Worm (Caenorhabditis elegans): ENCODE results near the gene F53A9.8.

The F53A9.8 gene

DNA sequence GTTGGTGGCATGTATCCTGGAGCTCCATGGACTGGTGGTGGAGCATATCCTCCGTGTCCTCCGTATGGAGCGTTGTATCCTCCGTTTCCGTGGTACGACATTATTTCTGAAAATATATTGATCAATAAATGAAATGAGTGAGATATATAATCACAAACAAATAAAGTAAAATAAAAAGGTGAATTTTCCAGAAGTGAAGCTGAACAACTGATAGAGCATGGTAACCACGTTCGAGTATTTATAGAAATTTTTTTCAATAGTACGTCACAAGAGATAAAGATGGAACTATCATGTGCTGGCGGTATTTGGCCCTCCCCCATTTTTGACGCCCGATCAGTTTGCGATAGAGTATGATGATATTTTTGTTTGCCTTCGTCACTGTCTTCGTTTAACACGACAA lies 1.9 kb downstream of the F53A9.8 start, which contains the start of gene F53A9.7:
F53A9.7 (minus strand) TSS at position 101 of the 400 bp plus-strand sequence.
- no peak for TF ChIP-seq mbf-1 (tag; optimal IDR thresholded peaks at IDR 0.05)
- TF ChIP-seq mdl-1 (tag; optimal IDR thresholded peaks at IDR 0.05): no peak
- no peak for TF ChIP-seq sem-4 (tag; optimal IDR thresholded peaks at IDR 0.05)
- no peak for TF ChIP-seq blmp-1 (tag; optimal IDR thresholded peaks at IDR 0.05; ENCODE audit: insufficient read depth)
- TF ChIP-seq nhr-237 (tag; optimal IDR thresholded peaks at IDR 0.05): no peak
- TF ChIP-seq R02D3.7 (tag; optimal IDR thresholded peaks at IDR 0.05): no peak
- TF ChIP-seq lsy-2 (tag; optimal IDR thresholded peaks at IDR 0.05): no peak
- TF ChIP-seq mab-5 (tag; optimal IDR thresholded peaks at IDR 0.05): no peak
- no peak for TF ChIP-seq unc-39 (tag; optimal IDR thresholded peaks at IDR 0.05)
- no peak for TF ChIP-seq F13H6.1 (tag; optimal IDR thresholded peaks at IDR 0.05)
- no peak for TF ChIP-seq peb-1 (tag; optimal IDR thresholded peaks at IDR 0.05)
- TF ChIP-seq lin-13 (GFP tag; optimal IDR thresholded peaks at IDR 0.05): no peak
- no peak for TF ChIP-seq ztf-4 (tag; optimal IDR thresholded peaks at IDR 0.05)
- no peak for TF ChIP-seq unc-62 (GFP tag; optimal IDR thresholded peaks at IDR 0.05)
- no peak for TF ChIP-seq nhr-12 (tag; optimal IDR thresholded peaks at IDR 0.05)
- TF ChIP-seq C34F6.9 (tag; optimal IDR thresholded peaks at IDR 0.05): no peak
- TF ChIP-seq nhr-23 (tag; optimal IDR thresholded peaks at IDR 0.05): no peak
- TF ChIP-seq alr-1 (tag; optimal IDR thresholded peaks at IDR 0.05): no peak

DNA sequence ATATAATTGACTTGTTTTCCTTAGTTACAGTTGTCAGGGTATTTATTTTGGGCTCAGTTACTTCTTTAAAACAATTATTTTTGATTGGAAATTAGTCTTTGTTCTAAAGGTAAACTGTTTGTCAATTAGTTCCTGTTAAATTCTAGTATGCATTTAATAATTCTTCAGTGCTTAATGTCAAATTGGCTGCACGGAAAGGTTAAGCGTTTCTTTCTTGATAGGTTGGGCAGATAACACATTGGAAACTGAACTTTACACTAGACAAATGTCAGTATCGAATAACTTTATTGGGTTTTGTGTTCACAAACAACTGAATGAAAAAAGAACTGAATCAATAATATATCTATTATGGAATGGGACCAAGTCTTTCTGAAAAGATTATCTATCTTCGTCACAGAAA lies 3.9 kb downstream of the F53A9.8 start:
- TF ChIP-seq R02D3.7 (tag; optimal IDR thresholded peaks at IDR 0.05) (no peak), lin-39 (tag; optimal IDR thresholded peaks at IDR 0.05) (no peak), nhr-12 (tag; optimal IDR thresholded peaks at IDR 0.05) (no peak), fos-1 (tag; optimal IDR thresholded peaks at IDR 0.05) (peak; percentile 36)

DNA sequence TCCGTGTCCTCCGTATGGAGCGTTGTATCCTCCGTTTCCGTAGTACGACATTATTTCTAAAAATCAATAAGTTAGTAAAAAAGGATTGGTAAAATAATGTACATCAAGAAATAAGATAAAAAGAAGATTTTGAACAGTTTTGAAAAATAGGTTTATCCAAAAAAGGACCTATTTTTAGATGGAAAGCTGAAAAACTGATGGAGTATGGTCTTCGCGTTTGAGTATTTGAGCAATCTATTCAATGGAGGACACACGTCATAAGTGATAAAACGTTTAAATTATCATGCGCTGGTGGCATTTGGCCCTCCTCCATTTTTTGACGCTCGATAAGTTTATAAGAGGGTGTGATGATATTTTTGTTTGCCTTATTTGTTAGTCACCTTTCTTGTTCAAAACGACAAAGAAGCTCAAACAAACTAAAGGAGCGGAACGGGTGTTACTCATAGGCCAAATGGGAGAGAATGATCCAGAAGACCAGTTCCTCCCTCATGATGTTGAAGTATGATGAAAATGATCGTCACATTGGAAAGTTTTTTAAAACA lies 4.9 kb downstream of the F53A9.8 start, which contains the start of gene F53A9.6:
F53A9.6 (minus strand) TSS at position 51 of the 542 bp plus-strand sequence.
- TF ChIP-seq sma-9 (GFP tag; optimal IDR thresholded peaks at IDR 0.05) (peak; percentile 39), sma-9 (tag; optimal IDR thresholded peaks at IDR 0.05) (no peak), fos-1 (tag; optimal IDR thresholded peaks at IDR 0.05) (peak; percentile 63), Y55F3AM.14 (GFP tag; optimal IDR thresholded peaks at IDR 0.05) (no peak), gmeb-1 (tag; optimal IDR thresholded peaks at IDR 0.05) (peak; percentile 19), ztf-1 (GFP tag; conservative IDR thresholded peaks at IDR 0.05) (no peak), unc-62 (GFP tag; optimal IDR thresholded peaks at IDR 0.05) (no peak)

DNA sequence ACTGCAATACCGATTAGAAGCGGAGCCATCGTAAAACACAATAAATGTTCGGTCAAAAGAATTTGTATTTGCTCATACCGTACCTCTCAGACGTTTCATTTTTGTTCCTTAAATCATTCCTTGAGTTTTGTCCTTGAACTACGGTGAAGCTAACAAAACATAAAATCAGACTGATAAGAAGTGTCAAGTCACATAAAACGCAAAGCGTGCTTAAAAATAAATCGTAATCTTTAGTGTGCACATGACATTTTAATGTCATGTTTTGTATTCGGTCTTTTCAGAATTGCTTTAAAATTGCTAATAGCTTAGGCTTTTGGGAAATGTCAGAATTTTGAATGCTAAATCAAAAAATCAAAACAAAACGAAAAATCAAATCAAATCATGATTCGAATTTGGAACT lies 6.0 kb downstream of the F53A9.8 start:
- TF ChIP-seq snpc-4 (tag; optimal IDR thresholded peaks at IDR 0.05) (no peak), F13H6.1 (tag; optimal IDR thresholded peaks at IDR 0.05) (peak; percentile 23), nhr-12 (tag; optimal IDR thresholded peaks at IDR 0.05) (no peak), crh-2 (tag; optimal IDR thresholded peaks at IDR 0.05) (peak; percentile 37), fos-1 (tag; optimal IDR thresholded peaks at IDR 0.05) (peak; percentile 81), sma-9 (GFP tag; optimal IDR thresholded peaks at IDR 0.05) (peak; percentile 51), sma-9 (tag; optimal IDR thresholded peaks at IDR 0.05) (no peak), R02D3.7 (tag; optimal IDR thresholded peaks at IDR 0.05) (no peak)

DNA sequence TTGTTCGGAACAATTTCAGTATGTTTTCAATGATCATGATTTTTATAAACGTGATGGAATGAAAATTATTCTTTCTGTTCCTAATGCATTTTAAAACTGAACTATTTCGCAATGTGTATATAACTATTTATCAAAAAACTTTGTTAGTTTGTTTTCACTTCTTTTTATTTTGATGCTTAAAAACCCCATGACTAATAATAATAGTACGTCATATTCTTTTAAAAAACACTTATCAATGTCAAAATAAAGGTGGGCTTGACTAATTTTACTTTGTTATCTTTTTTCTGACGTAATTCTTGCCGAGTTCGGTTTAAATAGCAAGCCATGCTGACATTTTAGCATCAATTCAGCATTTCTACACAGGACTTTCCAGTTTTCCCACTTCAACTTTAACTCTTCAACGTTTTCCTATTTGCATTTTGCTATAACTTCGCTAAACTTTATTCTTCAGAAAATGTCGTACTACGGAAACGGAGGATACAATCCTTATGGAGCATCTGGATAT lies 7.5 kb downstream of the F53A9.8 start, which contains the start of gene F53A9.1:
F53A9.1 (plus strand) TSS at position 455 of the 505 bp plus-strand sequence.
- TF ChIP-seq sma-9 (GFP tag; optimal IDR thresholded peaks at IDR 0.05) (no peak), sma-9 (tag; optimal IDR thresholded peaks at IDR 0.05) (no peak), fos-1 (tag; optimal IDR thresholded peaks at IDR 0.05) (peak; percentile 22)

DNA sequence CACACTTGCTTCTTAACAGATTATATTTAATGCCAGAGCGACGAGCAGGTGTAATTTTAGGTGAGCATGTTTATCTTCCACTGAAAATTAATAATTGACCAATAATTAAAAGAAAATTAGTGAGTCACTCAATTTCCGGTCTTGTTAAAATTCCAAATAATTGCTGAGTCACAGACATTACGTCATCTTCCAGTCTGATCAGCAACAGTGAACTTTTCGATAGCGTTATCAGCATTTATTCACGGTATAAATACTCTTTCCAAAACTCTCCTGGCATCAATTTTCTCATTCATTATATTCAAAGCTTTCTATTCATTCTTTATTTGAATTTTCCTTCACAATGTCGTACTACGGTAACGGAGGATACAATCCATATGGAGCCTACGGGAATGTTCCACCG lies 9.3 kb downstream of the F53A9.8 start, which contains the start of gene kreg-1:
kreg-1 (plus strand) TSS at position 341 of the 400 bp plus-strand sequence.
- peak; percentile 16 for TF ChIP-seq nhr-129 (tag; optimal IDR thresholded peaks at IDR 0.05)
- TF ChIP-seq ceh-82 (tag; optimal IDR thresholded peaks at IDR 0.05): no peak
- peak; percentile 73 for TF ChIP-seq fos-1 (tag; optimal IDR thresholded peaks at IDR 0.05)
- TF ChIP-seq nhr-23 (tag; optimal IDR thresholded peaks at IDR 0.05): no peak

DNA sequence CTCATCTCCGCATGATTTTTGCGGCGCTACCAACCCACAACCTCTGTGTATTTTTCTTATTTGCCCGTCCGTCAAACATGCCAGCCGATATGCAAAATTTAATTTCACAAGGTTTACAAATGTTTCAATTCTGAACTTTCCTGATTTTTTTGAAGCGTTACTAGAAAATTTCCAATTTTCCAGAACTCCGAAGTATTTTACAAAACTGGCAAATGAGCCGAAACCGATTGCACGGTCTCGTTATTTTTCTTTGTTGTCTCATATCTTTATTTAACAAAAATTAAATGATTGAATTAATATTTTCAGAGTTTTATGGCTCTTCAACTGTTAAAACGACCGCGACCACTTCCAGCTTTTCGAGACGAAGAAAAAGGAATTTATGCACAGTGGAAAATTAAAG lies 10.7 kb downstream of the F53A9.8 start, which contains the start of gene F53A9.3:
F53A9.3 (plus strand) TSS at position 301 of the 400 bp plus-strand sequence.
- TF ChIP-seq nhr-10 (tag; optimal IDR thresholded peaks at IDR 0.05): no peak
- no peak for TF ChIP-seq lin-39 (tag; optimal IDR thresholded peaks at IDR 0.05)
- TF ChIP-seq nhr-11 (tag; optimal IDR thresholded peaks at IDR 0.05): no peak
- TF ChIP-seq ceh-82 (tag; optimal IDR thresholded peaks at IDR 0.05): no peak
- TF ChIP-seq lsy-2 (tag; optimal IDR thresholded peaks at IDR 0.05): no peak
- no peak for TF ChIP-seq mab-5 (tag; optimal IDR thresholded peaks at IDR 0.05)
- no peak for TF ChIP-seq ceh-16 (tag; optimal IDR thresholded peaks at IDR 0.05)
- no peak for TF ChIP-seq nhr-6 (tag; optimal IDR thresholded peaks at IDR 0.05)
- no peak for TF ChIP-seq R02D3.7 (tag; optimal IDR thresholded peaks at IDR 0.05)
- no peak for TF ChIP-seq unc-55 (GFP tag; optimal IDR thresholded peaks at IDR 0.05)
- TF ChIP-seq ama-1 (optimal IDR thresholded peaks at IDR 0.05): no peak
- no peak for TF ChIP-seq blmp-1 (tag; optimal IDR thresholded peaks at IDR 0.05; ENCODE audit: insufficient read depth)
- TF ChIP-seq dmd-4 (tag; optimal IDR thresholded peaks at IDR 0.05): no peak
- no peak for TF ChIP-seq lin-11 (tag; optimal IDR thresholded peaks at IDR 0.05)
- no peak for TF ChIP-seq zag-1 (tag; optimal IDR thresholded peaks at IDR 0.05)
- no peak for TF ChIP-seq egl-27 (tag; optimal IDR thresholded peaks at IDR 0.05)
- TF ChIP-seq C34F6.9 (tag; optimal IDR thresholded peaks at IDR 0.05): no peak
- TF ChIP-seq sem-4 (tag; optimal IDR thresholded peaks at IDR 0.05): no peak
- no peak for TF ChIP-seq nhr-12 (tag; optimal IDR thresholded peaks at IDR 0.05)
- no peak for TF ChIP-seq snpc-4 (tag; optimal IDR thresholded peaks at IDR 0.05)
